Worm (Caenorhabditis elegans): ENCODE data around the gene npr-1.

npr-1 gene

DNA sequence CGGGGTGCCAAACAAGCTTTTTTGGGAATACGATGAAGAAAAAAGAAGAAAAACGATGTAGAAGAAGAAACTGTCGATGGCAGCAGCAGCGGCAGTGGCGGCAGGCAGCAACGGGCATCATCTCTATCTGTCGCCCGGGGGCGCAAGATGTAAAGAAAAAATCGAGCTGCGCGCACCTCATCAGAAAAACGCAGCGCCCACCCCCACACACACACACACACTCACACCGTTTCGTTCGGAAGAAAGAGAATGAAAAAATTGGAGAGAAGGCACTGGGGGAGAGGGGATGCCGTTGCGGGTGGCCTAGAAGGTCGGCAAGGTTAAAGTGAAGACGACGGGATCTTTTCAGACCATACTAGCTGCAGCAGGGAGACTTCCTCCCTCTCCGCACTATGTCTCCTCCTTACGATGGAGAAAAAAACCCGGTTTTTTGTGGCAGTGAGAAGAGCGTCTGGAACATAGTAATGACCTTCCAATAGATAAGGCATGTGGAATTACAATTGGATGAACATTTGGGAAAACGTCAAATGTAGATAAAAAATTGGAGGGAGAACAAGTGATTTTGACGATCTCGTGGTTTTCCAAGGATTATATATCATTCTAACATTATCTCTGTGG, 43.4 kb upstream of the npr-1 start:
- 0 out of 2 replicates have a peak, but pooled peaks have one; percentile 34 for TF ChIP-seq ztf-28 (GFP tag; IDR thresholded peaks at IDR 0.05)
- no peak for TF ChIP-seq lsy-27 (tag; optimal IDR thresholded peaks at IDR 0.05; ENCODE audit: borderline replicate concordance, insufficient read depth)
- no peak for TF ChIP-seq B0035.1 (tag; optimal IDR thresholded peaks at IDR 0.05)
- TF ChIP-seq hlh-26 (GFP tag; conservative IDR thresholded peaks at IDR 0.05), result no peak
- TF ChIP-seq him-1 (tag; optimal IDR thresholded peaks at IDR 0.05), result no peak
- TF ChIP-seq zfh-2 (GFP tag; conservative IDR thresholded peaks at IDR 0.05), result peak; percentile 76; the same call in 1 of the 2 replicates
- TF ChIP-seq F33H1.4 (GFP tag; IDR thresholded peaks at IDR 0.05), result no peak

ce11 chrX:4811242-4811641, 41.5 kb upstream of the npr-1 start, which contains the start of gene ztf-16:
ztf-16 (minus strand) TSS chrX:4811540.
- TF ChIP-seq lin-35 (GFP tag; optimal IDR thresholded peaks at IDR 0.05), result no peak
- TF ChIP-seq attf-6 (GFP tag; IDR thresholded peaks at IDR 0.05), result no peak
- no peak for TF ChIP-seq him-1 (tag; optimal IDR thresholded peaks at IDR 0.05)

ce11 chrX:4809753-4810424, 40.1 kb upstream of the npr-1 start:
- TF ChIP-seq ama-1 (optimal IDR thresholded peaks at IDR 0.05) (peak; percentile 21), ama-1 (GFP tag; optimal IDR thresholded peaks at IDR 0.05) (no peak), ceh-91 (GFP tag; IDR thresholded peaks at IDR 0.05) (no peak), B0035.1 (tag; optimal IDR thresholded peaks at IDR 0.05) (no peak), Y53G8AR.9 (GFP tag; conservative IDR thresholded peaks at IDR 0.05) (no peak)

DNA sequence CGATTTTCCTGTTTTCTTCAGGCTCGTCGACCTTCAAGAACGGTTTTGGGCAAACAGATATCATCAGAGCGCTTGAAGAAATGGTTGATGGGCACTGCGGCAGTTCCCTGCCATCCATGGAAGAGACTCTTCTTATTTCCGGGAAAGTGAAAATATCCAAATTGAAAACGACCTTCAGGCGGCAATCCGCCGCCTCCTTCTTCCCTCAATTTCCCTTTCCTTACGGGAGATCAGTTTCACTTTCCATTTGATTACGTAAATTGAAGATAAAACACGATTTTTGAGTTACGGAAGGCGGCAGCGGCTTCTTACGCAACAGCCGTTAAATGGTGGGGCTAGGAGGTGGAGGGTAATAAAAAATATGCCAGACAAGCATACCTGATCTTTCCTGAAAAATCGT, 39.4 kb upstream of the npr-1 start:
- TF ChIP-seq dpl-1 (GFP tag; optimal IDR thresholded peaks at IDR 0.05) (no peak), Y67H2A.10 (GFP tag; conservative IDR thresholded peaks at IDR 0.05) (no peak), cebp-1 (GFP tag; IDR thresholded peaks at IDR 0.05) (no peak), cebp-1 (tag; optimal IDR thresholded peaks at IDR 0.05) (no peak), K11D2.4 (GFP tag; IDR thresholded peaks at IDR 0.05) (no peak), unc-62 (GFP tag; optimal IDR thresholded peaks at IDR 0.05) (no peak), rpc-1 (optimal IDR thresholded peaks at IDR 0.05) (no peak), rpc-1 (tag; optimal IDR thresholded peaks at IDR 0.05) (no peak)

DNA sequence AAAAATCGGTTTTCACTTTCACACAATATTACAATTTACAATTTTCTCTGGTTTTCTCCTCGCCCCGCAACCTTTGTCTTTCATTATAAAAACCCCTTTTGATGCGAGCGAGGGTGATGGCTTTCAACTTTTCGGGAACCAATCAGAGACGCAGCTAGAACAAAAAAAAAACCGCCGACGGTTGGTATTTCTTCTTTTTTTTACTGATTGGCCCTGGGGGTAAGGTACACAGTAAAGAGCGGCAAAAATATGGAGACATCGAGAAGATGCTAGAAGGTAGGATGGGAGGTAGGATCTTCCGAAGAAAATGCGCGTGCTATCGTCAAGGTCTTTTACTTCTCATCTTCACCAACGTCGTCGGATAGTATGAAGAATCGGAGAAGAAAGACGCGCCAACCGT, 39.0 kb upstream of the npr-1 start:
- no peak for TF ChIP-seq hlh-26 (GFP tag; conservative IDR thresholded peaks at IDR 0.05)

- TF ChIP-seq snpc-1.1 (tag; optimal IDR thresholded peaks at IDR 0.05; ENCODE audit: insufficient read depth), result no peak
- TF ChIP-seq athp-1 (tag; optimal IDR thresholded peaks at IDR 0.05), result no peak
- TF ChIP-seq F55B11.4 (tag; optimal IDR thresholded peaks at IDR 0.05; ENCODE audit: borderline replicate concordance, insufficient read depth), result no peak
- no peak for TF ChIP-seq ztf-25 (GFP tag; IDR thresholded peaks at IDR 0.05)
- TF ChIP-seq ZK185.1 (tag; optimal IDR thresholded peaks at IDR 0.05; ENCODE audit: poor library complexity, severe bottlenecking), result no peak
- TF ChIP-seq F57C9.4 (tag; optimal IDR thresholded peaks at IDR 0.05), result no peak
- TF ChIP-seq ceh-79 (tag; optimal IDR thresholded peaks at IDR 0.05), result no peak
- no peak for TF ChIP-seq snpc-3.4 (tag; optimal IDR thresholded peaks at IDR 0.05)
- TF ChIP-seq F57A8.1 (GFP tag; optimal IDR thresholded peaks at IDR 0.05), result no peak
- no peak for TF ChIP-seq lsy-27 (tag; optimal IDR thresholded peaks at IDR 0.05; ENCODE audit: borderline replicate concordance, insufficient read depth)
- TF ChIP-seq T26A5.8 (tag; optimal IDR thresholded peaks at IDR 0.05), result no peak
- no peak for TF ChIP-seq B0261.1 (tag; optimal IDR thresholded peaks at IDR 0.05)
- no peak for TF ChIP-seq attf-3 (GFP tag; conservative IDR thresholded peaks at IDR 0.05)
- TF ChIP-seq hrde-1 (tag; optimal IDR thresholded peaks at IDR 0.05; ENCODE audit: borderline replicate concordance), result no peak
- no peak for TF ChIP-seq tbp1 (GFP tag; optimal IDR thresholded peaks at IDR 0.05)
- TF ChIP-seq repo-1 (tag; optimal IDR thresholded peaks at IDR 0.05), result no peak
- TF ChIP-seq madf-6 (GFP tag; IDR thresholded peaks at IDR 0.05), result no peak
- no peak for TF ChIP-seq dpff-1 (tag; optimal IDR thresholded peaks at IDR 0.05)
Measured at ce11 chrX:4803942-4804341, 34.2 kb upstream of the npr-1 start.
